Fruit fly (Drosophila melanogaster): ENCODE data around the gene BBS8.

The BBS8 gene

DNA sequence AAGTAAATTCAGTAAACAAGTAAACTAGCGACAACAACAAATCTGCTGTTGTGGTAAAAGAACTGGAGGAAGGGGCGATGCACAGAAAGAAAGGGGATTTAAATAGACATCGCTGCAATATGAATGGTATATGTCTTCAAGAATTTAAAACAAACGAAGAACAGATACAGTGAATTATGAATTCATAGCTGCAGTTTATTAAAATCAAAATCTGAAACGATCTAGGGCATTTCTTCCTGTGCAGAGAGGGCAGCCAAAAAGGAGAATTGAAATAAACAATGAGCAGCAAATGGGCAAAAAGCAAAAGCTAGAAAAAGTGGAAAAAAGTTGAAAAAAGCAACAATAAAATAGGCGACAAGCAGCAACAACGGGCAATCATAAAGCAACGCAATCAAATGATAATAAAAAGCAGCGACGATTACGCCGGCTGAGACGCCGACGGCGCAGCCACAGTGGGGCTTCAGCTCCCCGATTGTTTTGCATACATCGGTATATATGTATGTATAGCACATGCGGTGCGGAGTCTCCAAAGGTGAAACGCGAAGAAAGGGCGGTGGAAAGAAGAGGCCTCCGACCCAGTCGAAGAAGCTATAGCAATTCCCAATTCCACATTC is 46.2 kb downstream of the BBS8 start (continued):
- peak; percentile 65 for TF ChIP-seq CG34376 (GFP tag; optimal IDR thresholded peaks at IDR 0.05)
- peak; percentile 76; the same call in 2 of the 3 replicates for TF ChIP-seq so (GFP tag; IDR thresholded peaks at IDR 0.05)
- peak; percentile 64 for TF ChIP-seq wor (GFP tag; IDR thresholded peaks at IDR 0.05)
- TF ChIP-seq Dad (GFP tag; optimal IDR thresholded peaks at IDR 0.05), result peak; percentile 57
- TF ChIP-seq CG3281 (GFP tag; optimal IDR thresholded peaks at IDR 0.05), result peak; percentile 71
- TF ChIP-seq CG7745 (tag; optimal IDR thresholded peaks at IDR 0.05), result no peak
- TF ChIP-seq croc (GFP tag; conservative IDR thresholded peaks at IDR 0.05), result peak; percentile 57; the same call in 2 of the 3 replicates
- peak; percentile 97 for TF ChIP-seq Adf1 (GFP tag; IDR thresholded peaks at IDR 0.05)
- no peak for TF ChIP-seq h (optimal IDR thresholded peaks at IDR 0.05)
- no peak for TF ChIP-seq twi (tag; optimal IDR thresholded peaks at IDR 0.05)
- peak; percentile 70 for TF ChIP-seq CG12219 (GFP tag; optimal IDR thresholded peaks at IDR 0.05)
- peak; percentile 66; the same call in 2 of the 3 replicates for TF ChIP-seq B-H1 (GFP tag; IDR thresholded peaks at IDR 0.05)
- peak; percentile 11 for TF ChIP-seq cg (GFP tag; optimal IDR thresholded peaks at IDR 0.05)
- TF ChIP-seq mld (GFP tag; IDR thresholded peaks at IDR 0.05; ENCODE audit: partially characterized antibody), result no peak
- TF ChIP-seq otp (GFP tag; IDR thresholded peaks at IDR 0.05), result peak; percentile 70; the same call in 2 of the 3 replicates
- TF ChIP-seq Trl (optimal IDR thresholded peaks at IDR 0.05), result no peak
- peak; percentile 57 for TF ChIP-seq Trl (GFP tag; optimal IDR thresholded peaks at IDR 0.05)
- peak; percentile 80 for TF ChIP-seq seq (GFP tag; IDR thresholded peaks at IDR 0.05)
- peak; percentile 57; the same call in 1 of the 3 replicates for TF ChIP-seq jigr1 (GFP tag; IDR thresholded peaks at IDR 0.05)
- TF ChIP-seq CG15514 (GFP tag; optimal IDR thresholded peaks at IDR 0.05), result peak; percentile 69
- TF ChIP-seq zen2 (GFP tag; IDR thresholded peaks at IDR 0.05; ENCODE audit: partially characterized antibody), result no peak
- TF ChIP-seq Ada2b (GFP tag; IDR thresholded peaks at IDR 0.05), result peak; percentile 52; the same call in 1 of the 2 replicates
- peak; percentile 79 for TF ChIP-seq nmo (GFP tag; optimal IDR thresholded peaks at IDR 0.05)
- peak; percentile 75 for TF ChIP-seq CG12659 (GFP tag; optimal IDR thresholded peaks at IDR 0.05)
- TF ChIP-seq Opbp (GFP tag; IDR thresholded peaks at IDR 0.05; ENCODE audit: partially characterized antibody), result no peak
- TF ChIP-seq Rfx (GFP tag; IDR thresholded peaks at IDR 0.05), result peak; percentile 76
- peak; percentile 56 for TF ChIP-seq Six4 (GFP tag; optimal IDR thresholded peaks at IDR 0.05)
- peak; percentile 35 for TF ChIP-seq CG17186 (GFP tag; optimal IDR thresholded peaks at IDR 0.05)
- peak; percentile 76 for TF ChIP-seq Awh (GFP tag; IDR thresholded peaks at IDR 0.05)
- peak; percentile 62; the same call in 2 of the 3 replicates for TF ChIP-seq CG11093 (GFP tag; IDR thresholded peaks at IDR 0.05)
- peak; percentile 63 for TF ChIP-seq CG1233 (GFP tag; optimal IDR thresholded peaks at IDR 0.05)
- TF ChIP-seq CG6254 (GFP tag; optimal IDR thresholded peaks at IDR 0.05), result peak; percentile 85
- peak; percentile 54 for TF ChIP-seq Lhr (GFP tag; optimal IDR thresholded peaks at IDR 0.05)
- peak; percentile 69 to 78 for TF ChIP-seq dpn (GFP tag; optimal IDR thresholded peaks at IDR 0.05)
- peak; percentile 37; the same call in 1 of the 2 replicates for TF ChIP-seq aop (GFP tag; IDR thresholded peaks at IDR 0.05)
- TF ChIP-seq gfzf (GFP tag; optimal IDR thresholded peaks at IDR 0.05), result no peak
- peak; percentile 17 for TF ChIP-seq Deaf1 (tag; optimal IDR thresholded peaks at IDR 0.05)
- TF ChIP-seq CG32767 (GFP tag; IDR thresholded peaks at IDR 0.05), result peak; percentile 29; the same call in 1 of the 2 replicates
- peak; percentile 74 for TF ChIP-seq CG4424 (GFP tag; optimal IDR thresholded peaks at IDR 0.05)
- TF ChIP-seq HHEX (GFP tag; optimal IDR thresholded peaks at IDR 0.05), result peak; percentile 72
- peak; percentile 52; the same call in 2 of the 3 replicates for TF ChIP-seq CG7357 (GFP tag; IDR thresholded peaks at IDR 0.05)
- TF ChIP-seq Ets65A (GFP tag), result peak; percentile 95
- peak; percentile 54; the same call in 1 of the 3 replicates for TF ChIP-seq ken (GFP tag; IDR thresholded peaks at IDR 0.05)
- TF ChIP-seq CG10366 (GFP tag; IDR thresholded peaks at IDR 0.05), result peak; percentile 66
- TF ChIP-seq CG13894 (tag; optimal IDR thresholded peaks at IDR 0.05), result peak; percentile 8
- peak; percentile 13; the same call in 1 of the 2 replicates for TF ChIP-seq GATAe (GFP tag; conservative IDR thresholded peaks at IDR 0.05)
- TF ChIP-seq CG12071 (GFP tag; optimal IDR thresholded peaks at IDR 0.05), result peak; percentile 75
- peak; percentile 77 for TF ChIP-seq Fer3 (tag; optimal IDR thresholded peaks at IDR 0.05)
- TF ChIP-seq ewg (GFP tag; optimal IDR thresholded peaks at IDR 0.05), result peak; percentile 65
- peak; percentile 77 for TF ChIP-seq mam (GFP tag; optimal IDR thresholded peaks at IDR 0.05)
